Worm (Caenorhabditis elegans) whole organism, midembryonic: ENCODE measurements around the gene C08G9.2.

Experiments used
- T22C8.4 ChIP-seq: fragments of 200-800 bp; sonication (Bioruptor generic); IDR thresholded peaks from 2 replicates; pipeline ENCODE4 v1.3.6; 2022; ENCODE audit warnings: missing genetic modification characterization, missing compliant biosample characterization
- flt-1 ChIP-seq: fragments of 200-800 bp; sonication (Bioruptor generic); IDR thresholded peaks from 2 replicates; pipeline ENCODE4 v1.3.6; 2022; ENCODE audit warnings: missing genetic modification characterization, missing compliant biosample characterization
- klf-2 ChIP-seq: fragments of 200-800 bp; sonication (Bioruptor generic); conservative IDR thresholded peaks from 2 replicates; pipeline ENCODE4 v1.3.6; 2022; ENCODE audit warnings: missing genetic modification reagents, missing genetic modification characterization, missing compliant biosample characterization
- ref-1 ChIP-seq: fragments of 200-800 bp; sonication (Bioruptor generic); conservative IDR thresholded peaks from 2 replicates; pipeline ENCODE4 v1.3.6; 2022; ENCODE audit warnings: missing genetic modification reagents, missing genetic modification characterization, missing compliant biosample characterization

ce11 chrIV:7641758-7642157, 31.0 kb downstream of the C08G9.2 start, which contains the start of gene nep-16:
- TF ChIP-seq klf-2 (GFP tag; lab: Robert Waterston, UW) (no peak), flt-1 (GFP tag; lab: Robert Waterston, UW) (no peak), T22C8.4 (no peak), ref-1 (GFP tag; lab: Robert Waterston, UW) (no peak)
